Fruit fly (Drosophila melanogaster) whole organism, pupa: ENCODE measurements around the gene CG6398.
A peak's percentile ranks its signal among the peaks of the same experiment; 100 is the strongest.

ENCODE experiments used
- CG10348 ChIP-seq: fragments of 200-800 bp; sonication (Bioruptor generic); IDR thresholded peaks from 2 replicates; pipeline ENCODE4 v1.3.6; 2022; ENCODE audit warnings: missing biosample characterization, missing genetic modification characterization
- CG12605 ChIP-seq: fragments of 200-800 bp; sonication (Bioruptor generic); IDR thresholded peaks from 2 replicates; pipeline ENCODE4 v1.3.6; 2022; ENCODE audit warnings: missing biosample characterization, missing genetic modification characterization
- CG13204 ChIP-seq: fragments of 200-800 bp; sonication (Bioruptor generic); optimal IDR thresholded peaks from 2 replicates; lab custom pipeline; 2018; ENCODE audit warnings: missing biosample characterization, mild to moderate bottlenecking, missing genetic modification characterization, moderate library complexity
- CG14655 ChIP-seq: fragments of 200-800 bp; sonication (Bioruptor generic); optimal IDR thresholded peaks from 3 replicates; lab custom pipeline; 2017; ENCODE audit warnings: mild to moderate bottlenecking, missing biosample characterization, missing genetic modification reagents, missing genetic modification characterization
- CG15710 ChIP-seq: fragments of 200-800 bp; sonication (Bioruptor generic); optimal IDR thresholded peaks from 2 replicates; lab custom pipeline; 2018; ENCODE audit warnings: missing biosample characterization, mild to moderate bottlenecking, missing genetic modification characterization, moderate library complexity
- CG17806 ChIP-seq: fragments of 200-800 bp; sonication (Bioruptor generic); optimal IDR thresholded peaks from 2 replicates; lab custom pipeline; 2018; ENCODE audit warnings: missing biosample characterization, mild to moderate bottlenecking, missing genetic modification characterization, moderate library complexity
- CG32121 ChIP-seq: fragments of 200-800 bp; sonication (Bioruptor generic); IDR thresholded peaks from 2 replicates; pipeline ENCODE4 v1.3.6; 2022; ENCODE audit warnings: missing biosample characterization, missing genetic modification characterization
- CG34367 ChIP-seq: fragments of 200-800 bp; sonication (Bioruptor generic); optimal IDR thresholded peaks from 2 replicates; lab custom pipeline; 2018; ENCODE audit warnings: missing biosample characterization, mild to moderate bottlenecking, missing genetic modification characterization
- CG4496 ChIP-seq: fragments of 200-800 bp; sonication (Bioruptor generic); IDR thresholded peaks from 3 replicates; pipeline ENCODE4 v1.3.6; 2022; ENCODE audit warnings: missing biosample characterization, missing genetic modification characterization
- CG8159 ChIP-seq: fragments of 200-800 bp; sonication (Bioruptor generic); optimal IDR thresholded peaks from 3 replicates; lab custom pipeline; 2018; ENCODE audit warnings: missing biosample characterization, mild to moderate bottlenecking, missing genetic modification characterization, moderate library complexity
- CG8301 ChIP-seq: fragments of 200-800 bp; sonication (Bioruptor generic); optimal IDR thresholded peaks from 2 replicates; lab custom pipeline; 2018; ENCODE audit warnings: missing biosample characterization, mild to moderate bottlenecking, missing genetic modification characterization
- CG9948 ChIP-seq: fragments of 200-800 bp; sonication (Bioruptor generic); optimal IDR thresholded peaks from 2 replicates; lab custom pipeline; 2018; ENCODE audit warnings: missing biosample characterization, mild to moderate bottlenecking, missing genetic modification characterization, moderate library complexity
- D1 ChIP-seq: fragments of 200-800 bp; sonication (Bioruptor generic); optimal IDR thresholded peaks from 2 replicates; lab custom pipeline; 2018; ENCODE audit warnings: missing biosample characterization, mild to moderate bottlenecking, missing genetic modification characterization, moderate library complexity
- EcR ChIP-seq: fragments of 200-800 bp; sonication (Bioruptor generic); optimal IDR thresholded peaks from 3 replicates; lab custom pipeline; 2019; ENCODE audit warnings: missing biosample characterization, missing genetic modification characterization, mild to moderate bottlenecking, moderate library complexity, missing genetic modification reagents
- Ets98B ChIP-seq: fragments of 200-800 bp; sonication (Bioruptor generic); IDR thresholded peaks from 2 replicates; pipeline ENCODE4 v1.3.6; 2022; ENCODE audit warnings: missing biosample characterization, missing genetic modification characterization
- Pif1A ChIP-seq: fragments of 200-800 bp; sonication (Bioruptor generic); optimal IDR thresholded peaks from 3 replicates; lab custom pipeline; 2016; ENCODE audit warnings: missing biosample characterization, missing genetic modification characterization
- Pif1B ChIP-seq: fragments of 200-800 bp; sonication (Bioruptor generic); optimal IDR thresholded peaks from 3 replicates; lab custom pipeline; 2016; ENCODE audit warnings: missing biosample characterization, missing genetic modification characterization
- Snoo ChIP-seq: fragments of 200-800 bp; sonication (Bioruptor generic); optimal IDR thresholded peaks from 3 replicates; lab custom pipeline; 2017; ENCODE audit warnings: missing biosample characterization, mild to moderate bottlenecking, missing genetic modification characterization, inconsistent platforms
- fd96Ca ChIP-seq: fragments of 200-800 bp; sonication (Bioruptor generic); IDR thresholded peaks from 3 replicates; pipeline ENCODE4 v1.3.6; 2022; ENCODE audit warnings: missing biosample characterization, missing genetic modification characterization
- gl ChIP-seq: fragments of 200-800 bp; sonication (Bioruptor generic); optimal IDR thresholded peaks from 2 replicates; lab custom pipeline; 2018; ENCODE audit warnings: missing biosample characterization, mild to moderate bottlenecking, missing genetic modification characterization
- rn ChIP-seq: fragments of 200-800 bp; sonication (Bioruptor generic); IDR thresholded peaks from 2 replicates; pipeline ENCODE4 v1.3.6; 2022; ENCODE audit warnings: missing biosample characterization, missing genetic modification characterization

Gene CG6398

DNA sequence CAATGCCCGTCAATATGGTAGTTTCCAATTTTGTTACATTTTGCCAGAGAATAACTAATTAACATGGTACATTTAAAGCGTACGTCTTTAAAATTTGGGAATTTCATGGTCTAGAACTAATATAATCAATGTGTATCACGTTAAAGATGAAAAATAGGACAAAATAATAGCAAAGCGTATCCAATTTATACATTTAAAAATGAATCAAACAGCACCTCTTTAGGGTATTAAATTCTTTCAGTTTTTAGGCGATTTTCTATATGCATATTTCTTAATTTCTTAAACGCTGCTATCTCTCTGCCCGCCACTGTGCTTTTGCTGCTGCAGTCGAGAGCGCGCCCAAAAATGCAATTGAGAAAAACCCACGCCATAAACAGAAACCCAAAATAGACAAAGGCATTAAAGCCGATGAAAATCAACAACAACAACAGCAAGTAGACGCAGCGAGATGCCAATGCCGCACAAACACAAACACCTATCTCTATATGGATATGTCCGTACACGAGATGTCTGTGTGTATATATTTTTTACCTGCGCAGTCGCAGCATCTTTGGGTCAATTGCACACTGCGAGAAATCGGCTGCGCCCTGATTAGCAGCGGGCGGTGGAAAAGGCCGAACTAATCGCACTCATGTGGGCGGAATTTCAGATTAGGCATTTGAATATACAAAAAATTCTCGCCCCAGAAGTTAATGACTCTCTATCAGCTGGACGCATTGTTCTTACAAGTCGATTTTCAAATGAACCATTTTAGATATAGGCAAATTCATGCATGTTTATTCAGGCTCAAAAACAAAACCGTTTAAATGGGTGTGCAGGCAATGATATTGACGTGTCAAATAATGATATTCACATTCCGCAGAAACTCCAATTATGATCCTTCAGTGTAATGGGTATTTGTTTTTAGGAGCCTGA lies 1.3 kb upstream of the CG6398 start:
- TF ChIP-seq CG15710 (peak; percentile 63), Ets98B (GFP tag; lab: Robert Waterston, UW) (peak; percentile 5; the same call in 1 of the 2 replicates), Pif1B (GFP tag; lab: Kevin White, UChicago) (peak; percentile 19), gl (no peak), CG17806 (tag; lab: Kevin White, UChicago) (peak; percentile 61), CG13204 (GFP tag; lab: Kevin White, UChicago) (no peak), CG10348 (GFP tag; lab: Robert Waterston, UW) (peak; percentile 29; the same call in 1 of the 2 replicates), D1 (peak; percentile 70), rn (GFP tag; lab: Robert Waterston, UW) (0 out of 2 replicates have a peak, but pooled peaks have one; percentile 22), CG12605 (GFP tag; lab: Robert Waterston, UW) (0 out of 2 replicates have a peak, but pooled peaks have one; percentile 8), CG14655 (GFP tag; lab: Kevin White, UChicago) (peak; percentile 53), CG9948 (tag; lab: Kevin White, UChicago) (peak; percentile 65), fd96Ca (GFP tag; lab: Robert Waterston, UW) (no peak; the same call in 2 of the 3 replicates), CG34367 (tag; lab: Kevin White, UChicago) (peak; percentile 57), CG8159 (tag; lab: Kevin White, UChicago) (peak; percentile 78), CG4496 (peak; percentile 65), Pif1A (GFP tag; lab: Kevin White, UChicago) (peak; percentile 34), Snoo (tag; lab: Kevin White, UChicago) (peak; percentile 4), CG32121 (GFP tag; lab: Robert Waterston, UW) (peak; percentile 48), CG8301 (tag; lab: Kevin White, UChicago) (peak; percentile 77), EcR (GFP tag; lab: Kevin White, UChicago) (no peak)
- TF ChIP-seq, all 21 proteins: peak for 17

DNA sequence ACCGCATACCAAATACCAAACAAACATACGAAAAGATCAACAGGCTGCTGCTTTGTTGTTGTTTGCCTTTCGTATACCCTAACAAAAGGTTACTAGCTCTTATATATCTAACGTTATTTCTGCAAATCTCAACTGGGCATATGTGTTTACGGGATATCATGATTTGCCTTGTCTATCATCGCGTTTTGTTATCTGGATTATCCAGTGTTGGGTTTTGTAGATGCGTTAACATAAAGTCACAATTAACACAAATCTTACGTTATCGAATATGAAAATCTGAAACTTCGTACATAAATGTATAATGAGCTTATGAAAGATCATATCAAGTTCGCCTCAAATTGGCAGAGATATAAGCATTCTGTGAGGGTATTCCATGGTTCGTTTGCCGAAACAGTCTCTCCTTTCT lies 414 bp upstream of the CG6398 start:
- TF ChIP-seq CG9948 (tag; lab: Kevin White, UChicago) (peak; percentile 53), rn (GFP tag; lab: Robert Waterston, UW) (no peak), CG4496 (no peak), CG8301 (tag; lab: Kevin White, UChicago) (peak; percentile 52), fd96Ca (GFP tag; lab: Robert Waterston, UW) (no peak), CG34367 (tag; lab: Kevin White, UChicago) (peak; percentile 32), Pif1B (GFP tag; lab: Kevin White, UChicago) (peak; percentile 58), gl (no peak), EcR (GFP tag; lab: Kevin White, UChicago) (no peak), CG12605 (GFP tag; lab: Robert Waterston, UW) (no peak), CG10348 (GFP tag; lab: Robert Waterston, UW) (no peak), CG17806 (tag; lab: Kevin White, UChicago) (peak; percentile 9), CG32121 (GFP tag; lab: Robert Waterston, UW) (no peak), CG8159 (tag; lab: Kevin White, UChicago) (peak; percentile 69), Ets98B (GFP tag; lab: Robert Waterston, UW) (no peak), Pif1A (GFP tag; lab: Kevin White, UChicago) (peak; percentile 40), CG13204 (GFP tag; lab: Kevin White, UChicago) (no peak), CG15710 (peak; percentile 54), CG14655 (GFP tag; lab: Kevin White, UChicago) (peak; percentile 65), D1 (no peak), Snoo (tag; lab: Kevin White, UChicago) (peak; percentile 11)

DNA sequence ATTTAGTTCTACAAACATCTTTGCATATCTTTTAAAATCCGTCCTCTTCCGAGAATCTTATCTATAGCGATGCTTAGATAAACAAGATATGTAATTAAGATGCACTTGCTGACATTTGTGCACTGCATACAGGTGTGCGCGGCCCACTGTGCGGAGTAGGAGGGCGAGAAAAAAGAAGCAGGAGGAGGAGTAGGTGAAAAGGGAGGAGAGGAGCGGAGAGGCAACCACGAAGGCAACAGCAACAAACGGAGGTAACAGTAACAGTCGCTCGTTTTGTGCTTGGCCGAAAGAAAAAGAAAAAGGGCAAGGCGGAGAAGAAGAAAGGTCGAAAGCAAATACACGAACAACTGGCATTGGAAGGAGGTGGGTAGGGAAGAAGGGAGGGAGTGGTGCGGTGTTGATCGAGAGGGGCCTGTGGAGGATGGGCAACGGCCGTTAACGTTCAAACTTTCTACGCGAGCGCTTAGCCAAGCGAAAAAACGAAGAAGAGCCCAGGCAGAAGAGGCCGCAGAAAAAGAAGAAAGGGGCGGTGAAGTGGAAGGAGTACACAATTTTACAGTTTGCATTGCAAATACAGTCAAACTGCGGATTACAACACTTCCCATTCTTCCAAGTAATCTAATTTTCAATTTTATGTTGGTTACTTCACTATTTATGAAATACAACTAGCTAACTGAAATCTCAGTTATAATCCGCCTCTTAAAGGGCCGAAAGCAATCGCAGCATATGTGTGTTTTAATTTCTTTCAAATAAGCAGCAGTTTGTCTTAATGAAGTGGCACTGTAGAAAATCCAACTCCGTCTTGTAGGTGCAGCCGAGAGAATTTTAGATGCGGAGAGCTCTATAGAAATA lies 1.8 kb downstream of the CG6398 start:
- TF ChIP-seq EcR (GFP tag; lab: Kevin White, UChicago): no peak
- TF ChIP-seq CG8301 (tag; lab: Kevin White, UChicago): peak; percentile 46
- no peak for TF ChIP-seq CG12605 (GFP tag; lab: Robert Waterston, UW)
- no peak for TF ChIP-seq CG13204 (GFP tag; lab: Kevin White, UChicago)
- TF ChIP-seq CG17806 (tag; lab: Kevin White, UChicago): no peak
- TF ChIP-seq CG14655 (GFP tag; lab: Kevin White, UChicago): peak; percentile 59
- TF ChIP-seq CG8159 (tag; lab: Kevin White, UChicago): no peak
- TF ChIP-seq gl: no peak
- no peak for TF ChIP-seq Snoo (tag; lab: Kevin White, UChicago)
- no peak for TF ChIP-seq rn (GFP tag; lab: Robert Waterston, UW)

DNA sequence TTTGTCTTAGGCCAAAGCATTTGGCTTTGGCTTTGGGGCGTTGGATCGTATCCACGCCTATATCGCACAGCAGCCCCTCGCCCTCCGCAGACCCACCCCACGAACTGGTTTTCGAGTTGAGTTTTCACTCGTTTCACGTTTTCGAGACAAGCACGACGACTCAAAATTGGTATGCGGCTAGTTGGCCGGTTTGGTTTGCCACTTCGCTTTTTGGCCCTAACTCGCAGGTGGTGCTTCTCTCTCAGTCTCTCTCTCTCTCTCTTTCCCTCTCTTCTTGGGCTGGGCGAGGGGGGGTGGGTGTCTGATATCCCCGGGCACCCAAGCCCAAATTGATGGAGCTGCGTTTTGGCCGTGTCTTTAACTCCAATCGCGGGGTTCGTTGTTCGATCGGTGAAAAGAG lies 3.4 kb downstream of the CG6398 start:
- peak; percentile 49; the same call in 2 of the 3 replicates for TF ChIP-seq CG4496
- TF ChIP-seq CG10348 (GFP tag; lab: Robert Waterston, UW): no peak
- TF ChIP-seq CG12605 (GFP tag; lab: Robert Waterston, UW): 0 out of 2 replicates have a peak, but pooled peaks have one; percentile 7
- 0 out of 3 replicates have a peak, but pooled peaks have one; percentile 24 for TF ChIP-seq fd96Ca (GFP tag; lab: Robert Waterston, UW)
- TF ChIP-seq Pif1B (GFP tag; lab: Kevin White, UChicago): no peak
- peak; percentile 26; the same call in 1 of the 2 replicates for TF ChIP-seq Ets98B (GFP tag; lab: Robert Waterston, UW)
- no peak for TF ChIP-seq Pif1A (GFP tag; lab: Kevin White, UChicago)
- TF ChIP-seq CG8159 (tag; lab: Kevin White, UChicago): no peak
- TF ChIP-seq CG14655 (GFP tag; lab: Kevin White, UChicago): no peak
- 0 out of 2 replicates have a peak, but pooled peaks have one; percentile 30 for TF ChIP-seq CG32121 (GFP tag; lab: Robert Waterston, UW)
- TF ChIP-seq EcR (GFP tag; lab: Kevin White, UChicago): peak; percentile 66
- no peak for TF ChIP-seq gl
